Worm (Caenorhabditis elegans) whole organism, mixed stage, embryonic: Measurements from ENCODE around the gene gst-7.

ENCODE experiments used
- blmp-1 ChIP-seq: fragments of 150-350 bp; optimal IDR thresholded peaks from 2 replicates; lab custom pipeline; 2014; ENCODE audit warnings: missing biosample characterization, missing genetic modification characterization
- ceh-83 ChIP-seq: fragments of 200-800 bp; sonication (Bioruptor generic); optimal IDR thresholded peaks from 2 replicates; lab custom pipeline; 2018; ENCODE audit warnings: mild to moderate bottlenecking, missing genetic modification characterization, missing compliant biosample characterization
- lin-32 ChIP-seq: fragments of 200-800 bp; sonication (Bioruptor generic); optimal IDR thresholded peaks from 2 replicates; lab custom pipeline; 2018; ENCODE audit warnings: mild to moderate bottlenecking, missing genetic modification characterization, missing compliant biosample characterization
- lsy-2 ChIP-seq: fragments of 150-350 bp; optimal IDR thresholded peaks from 2 replicates; lab custom pipeline; 2014; ENCODE audit warnings: missing biosample characterization, missing genetic modification characterization
- mab-5 ChIP-seq: fragments of 150-350 bp; optimal IDR thresholded peaks from 2 replicates; lab custom pipeline; 2014; ENCODE audit warnings: missing biosample characterization, missing genetic modification characterization
- nhr-237 ChIP-seq: fragments of 150-350 bp; optimal IDR thresholded peaks from 2 replicates; lab custom pipeline; 2014; ENCODE audit warnings: missing biosample characterization, missing genetic modification characterization
- nhr-76 ChIP-seq: sonication (generic microtip); optimal IDR thresholded peaks from 2 replicates; lab custom pipeline; 2017; ENCODE audit warnings: missing biosample characterization, missing genetic modification characterization
- pha-4 ChIP-seq: fragments of 150-350 bp; optimal IDR thresholded peaks from 2 replicates; lab custom pipeline; 2018; ENCODE audit warnings: missing biosample characterization, missing genetic modification reagents, missing genetic modification characterization
- snpc-4 ChIP-seq: fragments of 150-350 bp; optimal IDR thresholded peaks from 2 replicates; lab custom pipeline; 2014; ENCODE audit warnings: missing biosample characterization, missing genetic modification characterization
- sptf-1 ChIP-seq: sonication (generic microtip); optimal IDR thresholded peaks from 2 replicates; lab custom pipeline; 2017; ENCODE audit warnings: mild to moderate bottlenecking, missing genetic modification characterization, moderate library complexity, missing compliant biosample characterization
- unc-120 ChIP-seq: sonication (generic microtip); optimal IDR thresholded peaks from 2 replicates; lab custom pipeline; 2017; ENCODE audit warnings: missing genetic modification characterization, missing compliant biosample characterization; ENCODE audit not compliant: poor library complexity, severe bottlenecking
- unc-39 ChIP-seq: fragments of 150-350 bp; optimal IDR thresholded peaks from 2 replicates; lab custom pipeline; 2014; ENCODE audit warnings: missing biosample characterization, missing genetic modification characterization
- unc-62 ChIP-seq: fragments of 150-350 bp; optimal IDR thresholded peaks from 2 replicates; lab custom pipeline; 2014; ENCODE audit warnings: missing biosample characterization, missing genetic modification reagents, missing genetic modification characterization

ce11 chrII:4855489-4855888 lies 26.4 kb upstream of the gst-7 start:
- TF ChIP-seq unc-120 = peak; percentile 5
- no peak for TF ChIP-seq nhr-76
- no peak for TF ChIP-seq unc-62 (GFP tag; lab: Kevin White, UChicago)
- TF ChIP-seq unc-39 (tag; lab: Kevin White, UChicago) = no peak
- no peak for TF ChIP-seq nhr-237 (tag; lab: Kevin White, UChicago)
- TF ChIP-seq mab-5 (tag; lab: Kevin White, UChicago) = no peak
- no peak for TF ChIP-seq lin-32 (GFP tag; lab: Kevin White, UChicago)
- no peak for TF ChIP-seq lsy-2 (tag; lab: Kevin White, UChicago)
- TF ChIP-seq snpc-4 (tag; lab: Kevin White, UChicago) = no peak
- TF ChIP-seq ceh-83 = no peak
- TF ChIP-seq pha-4 (tag; lab: Kevin White, UChicago) = no peak
- no peak for TF ChIP-seq blmp-1 (tag; lab: Kevin White, UChicago)
- no peak for TF ChIP-seq sptf-1 (tag; lab: Kevin White, UChicago)
